Fruit fly (Drosophila melanogaster) ovary, adult (tissue): ENCODE data around the gene CG4281.
A peak's percentile ranks its signal among the peaks of the same experiment; 100 is the strongest.

Experiments
- CG17801 ChIP-seq: fragments of 200-800 bp; optimal IDR thresholded peaks from 2 replicates; lab custom pipeline; 2019; ENCODE audit warnings: missing biosample characterization, mild to moderate bottlenecking, missing genetic modification characterization, moderate library complexity; ENCODE audit not compliant: partially characterized antibody

CG4281 gene

DNA sequence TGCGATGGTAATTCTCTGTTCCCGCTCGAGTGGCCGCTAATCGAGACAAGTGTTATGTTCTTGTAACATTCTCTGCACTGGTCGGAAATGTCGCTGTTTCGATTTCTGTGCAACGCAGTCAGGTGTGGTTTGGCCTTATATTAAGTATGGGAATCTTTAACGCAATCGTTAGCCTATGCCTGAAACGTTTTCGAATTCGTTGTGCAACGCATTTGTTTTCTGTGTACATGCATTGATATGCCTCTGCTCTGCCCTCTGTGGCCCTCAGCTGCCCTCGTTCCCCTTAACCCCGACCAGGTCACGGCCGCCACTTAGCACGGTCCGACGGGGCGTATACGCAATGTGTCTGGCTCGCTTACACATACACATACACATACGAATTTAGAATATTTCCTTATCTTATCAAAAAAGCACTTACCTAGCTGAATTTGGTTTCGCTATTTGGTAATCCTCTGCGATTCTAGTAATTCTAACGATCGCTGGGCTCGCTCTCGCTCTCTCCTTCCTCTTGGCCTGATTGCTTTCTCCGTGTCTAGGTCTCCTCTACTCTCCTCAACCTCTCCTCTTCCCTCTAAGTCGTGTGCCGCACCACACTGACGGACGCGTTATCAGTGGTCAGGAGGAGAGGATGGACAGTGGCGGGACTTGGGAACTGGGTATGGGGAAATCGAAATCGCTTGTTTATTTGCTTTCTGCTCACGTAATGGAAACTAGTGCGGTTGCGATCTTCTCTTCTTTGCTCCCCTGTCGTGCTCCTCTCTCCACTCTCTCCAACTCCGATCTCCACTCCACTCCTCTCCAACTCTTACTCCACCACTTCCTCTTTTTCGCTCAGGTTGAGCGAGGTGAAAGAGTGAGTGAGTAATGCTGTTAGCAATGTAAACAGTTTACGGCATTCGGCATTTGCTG, 15.9 kb downstream of the CG4281 start:
- TF ChIP-seq CG17801, result no peak

- no peak for TF ChIP-seq CG17801
Observed at dm6 chrX:2043660-2044397, 21.1 kb downstream of the CG4281 start, which contains the start of gene CG4325. Gene CG4325 (minus strand): TSS chrX:2043818.

dm6 chrX:2041981-2042847, 22.7 kb downstream of the CG4281 start, which contains the start of the genes Actn and usp:
Gene Actn (minus strand): TSS chrX:2042311.
Gene usp (minus strand): TSS chrX:2042311.
- peak; percentile 5 for TF ChIP-seq CG17801

dm6 chrX:2041312-2041918, 23.5 kb downstream of the CG4281 start, which contains the start of gene CG4313:
Gene CG4313 (plus strand): TSS chrX:2041868.
- TF ChIP-seq CG17801, result peak; percentile 70

- TF ChIP-seq CG17801, result no peak
Observed at dm6 chrX:2037605-2038004, 27.3 kb downstream of the CG4281 start.

DNA sequence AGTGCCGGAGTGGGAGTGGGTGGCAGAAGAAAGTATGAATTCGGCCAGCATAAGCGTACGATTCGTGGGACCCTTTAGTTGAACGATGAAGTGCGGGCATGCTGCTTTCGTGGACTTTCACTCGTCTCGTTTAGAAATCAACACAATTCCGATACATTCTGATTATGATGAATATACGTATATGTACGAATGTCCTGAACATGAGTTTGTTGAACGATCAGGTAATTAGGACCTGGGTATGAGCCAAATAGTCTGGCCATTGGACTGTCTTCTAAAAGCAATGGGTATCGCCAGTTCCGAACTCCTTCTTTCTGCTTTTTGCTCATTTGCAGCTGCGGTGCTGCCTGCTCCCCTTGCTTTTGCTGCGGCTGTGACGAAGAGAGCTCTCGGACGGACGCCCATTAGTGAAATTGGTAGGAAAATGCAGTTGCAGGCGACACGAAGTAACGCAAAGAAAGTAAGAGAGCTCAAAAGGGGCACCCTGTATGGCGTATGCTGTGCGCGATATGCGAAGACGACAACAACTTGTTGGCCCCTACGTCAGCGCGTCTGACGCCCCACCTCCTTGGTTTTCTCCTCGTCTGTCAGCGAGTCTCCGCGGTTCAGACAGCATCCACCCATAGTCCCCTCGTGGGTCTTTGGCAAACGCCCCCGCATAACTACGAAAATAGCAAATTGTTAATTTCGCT, 28.0 kb downstream of the CG4281 start:
- no peak for TF ChIP-seq CG17801

DNA sequence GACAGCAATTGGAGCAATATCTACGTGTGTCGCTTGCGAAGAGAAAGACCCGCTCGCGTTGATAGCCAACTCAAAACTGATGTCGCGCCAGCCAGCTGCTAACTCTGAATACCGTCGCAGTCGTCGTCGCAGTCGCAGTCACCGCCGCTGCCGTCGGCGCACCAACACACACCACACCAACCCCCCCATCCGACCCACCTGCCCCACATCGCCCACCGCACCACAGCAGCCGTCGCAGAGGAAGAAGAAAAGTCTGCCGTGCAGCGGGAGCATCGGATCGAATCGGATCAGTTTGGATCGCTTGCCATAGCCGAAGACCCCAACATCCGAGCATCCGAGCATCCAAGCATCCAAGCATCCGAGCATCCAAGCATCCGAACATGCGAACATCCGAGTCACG, 28.6 kb downstream of the CG4281 start:
- TF ChIP-seq CG17801, result no peak

DNA sequence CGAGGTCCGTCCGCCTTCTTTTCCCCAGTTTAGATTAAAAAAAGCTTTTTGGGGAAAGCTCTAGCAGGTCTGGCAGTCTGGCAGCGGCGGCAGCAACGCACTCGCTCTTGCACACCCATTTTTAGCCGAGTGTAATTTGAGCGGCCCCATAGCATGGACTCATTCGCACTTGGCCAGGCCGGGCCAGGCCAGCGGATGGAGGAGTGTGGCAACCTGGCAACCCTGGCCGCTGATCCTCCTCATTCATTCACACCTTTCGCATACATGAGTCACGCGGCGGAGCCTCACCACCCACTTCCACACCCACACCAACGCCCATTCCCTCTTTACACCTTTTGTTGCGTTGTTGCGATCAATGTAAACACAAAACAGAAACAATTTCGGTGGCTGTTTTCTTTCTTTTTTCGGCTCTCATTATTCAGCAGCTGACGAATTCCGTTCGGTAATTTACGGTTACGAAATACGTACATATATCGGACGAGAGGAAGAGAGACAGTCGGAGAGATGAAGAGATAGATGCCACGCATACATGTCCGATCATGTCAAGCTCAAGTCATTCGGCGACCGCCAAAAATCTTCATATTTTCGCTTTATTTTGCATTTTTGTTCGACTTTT, 32.0 kb downstream of the CG4281 start:
- TF ChIP-seq CG17801, result peak; percentile 9

DNA sequence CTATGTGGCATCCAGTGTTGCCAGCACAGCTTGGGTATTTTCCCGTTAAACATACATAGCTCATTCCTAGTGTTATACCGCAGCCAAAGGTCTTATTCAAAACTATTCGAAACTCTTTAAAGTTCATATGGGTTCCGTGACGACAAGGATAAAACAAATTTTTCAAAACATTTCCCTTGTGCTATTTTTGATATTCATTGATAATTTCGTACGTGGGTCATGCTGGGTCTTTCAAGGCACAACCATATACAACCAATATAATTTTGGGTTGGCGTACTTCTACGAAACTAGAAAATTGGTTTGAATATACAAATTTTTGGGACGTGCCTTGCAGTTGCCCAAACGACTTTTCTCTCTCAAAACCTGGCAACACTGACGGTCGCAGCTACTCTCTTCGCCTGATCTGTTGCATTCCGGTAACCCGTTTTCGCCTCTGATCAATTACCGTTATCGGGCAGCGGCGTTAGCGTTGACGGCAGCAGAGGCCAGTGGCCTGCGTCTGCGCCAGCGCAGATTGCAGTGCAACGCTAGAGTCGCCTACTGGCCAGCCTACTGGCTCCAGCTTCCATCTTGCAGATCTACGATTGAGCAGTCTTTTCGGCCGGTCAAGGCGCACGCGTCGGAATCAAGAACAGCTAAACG, 32.7 kb downstream of the CG4281 start:
- TF ChIP-seq CG17801, result no peak

- peak; percentile 6 for TF ChIP-seq CG17801
Observed at dm6 chrX:2031308-2031707, 33.6 kb downstream of the CG4281 start.

- TF ChIP-seq CG17801, result no peak
Observed at dm6 chrX:2024819-2025218, 40.1 kb downstream of the CG4281 start.

dm6 chrX:2013365-2013764, 51.6 kb downstream of the CG4281 start:
- TF ChIP-seq CG17801, result no peak

DNA sequence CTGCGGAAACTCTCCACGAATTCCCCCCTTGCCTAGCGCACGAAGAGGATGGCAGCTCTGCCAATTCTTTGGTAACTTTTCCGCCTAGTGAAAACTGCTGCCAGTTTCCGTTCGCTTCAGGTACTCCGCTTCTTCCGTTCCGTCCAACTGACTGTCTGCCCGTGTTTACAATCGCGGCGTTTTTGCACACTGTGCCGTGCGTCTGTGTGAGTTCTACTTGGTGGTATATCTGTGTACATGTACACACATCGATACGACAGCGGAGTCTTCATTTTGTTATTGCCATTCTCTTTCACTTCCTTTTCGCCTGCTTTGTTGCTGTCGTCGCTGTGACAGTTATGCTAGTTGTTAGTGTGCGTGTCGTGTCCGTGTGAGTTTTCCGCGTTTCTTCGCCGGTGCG, 52.1 kb downstream of the CG4281 start:
- TF ChIP-seq CG17801, result peak; percentile 56
